Worm (Caenorhabditis elegans): ENCODE data around the gene dnc-2.

dnc-2 gene

ce11 chrIII:5943368-5944180, 18.0 kb upstream of the dnc-2 start (continued):
- TF ChIP-seq atf-7 (tag; optimal IDR thresholded peaks at IDR 0.05) = peak; percentile 81
- TF ChIP-seq akir-1 (GFP tag; optimal IDR thresholded peaks at IDR 0.05) = no peak
- peak; percentile 96 for TF ChIP-seq repo-1 (tag; optimal IDR thresholded peaks at IDR 0.05)
- TF ChIP-seq T26A5.8 (tag; optimal IDR thresholded peaks at IDR 0.05) = peak; percentile 56
- peak; percentile 39 for TF ChIP-seq attf-5 (GFP tag; optimal IDR thresholded peaks at IDR 0.05)
- 0 out of 2 replicates have a peak, but pooled peaks have one; percentile 14 for TF ChIP-seq D2030.7 (GFP tag; IDR thresholded peaks at IDR 0.05)
- no peak for TF ChIP-seq ztf-28 (GFP tag; IDR thresholded peaks at IDR 0.05)
- no peak for TF ChIP-seq nhr-27 (tag; optimal IDR thresholded peaks at IDR 0.05)
- peak; percentile 46 for TF ChIP-seq die-1 (tag; optimal IDR thresholded peaks at IDR 0.05)
- TF ChIP-seq ztf-22 (GFP tag; optimal IDR thresholded peaks at IDR 0.05) = no peak
- TF ChIP-seq Y56A3A.18 (GFP tag; IDR thresholded peaks at IDR 0.05) = peak; percentile 81
- peak; percentile 77 for TF ChIP-seq hsf-1 (GFP tag; IDR thresholded peaks at IDR 0.05)
- TF ChIP-seq lsy-27 (tag; optimal IDR thresholded peaks at IDR 0.05; ENCODE audit: borderline replicate concordance, insufficient read depth) = no peak
- no peak for TF ChIP-seq F10E7.11 (tag; optimal IDR thresholded peaks at IDR 0.05)
- no peak for TF ChIP-seq B0019.2 (GFP tag; conservative IDR thresholded peaks at IDR 0.05)
- no peak; the same call in 1 of the 2 replicates for TF ChIP-seq ceh-100 (GFP tag; IDR thresholded peaks at IDR 0.05)
- TF ChIP-seq madf-10 (tag; optimal IDR thresholded peaks at IDR 0.05) = peak; percentile 82
- peak; percentile 67; the same call in 1 of the 2 replicates for TF ChIP-seq K11D2.4 (GFP tag; IDR thresholded peaks at IDR 0.05)
- no peak for TF ChIP-seq unc-130 (GFP tag; optimal IDR thresholded peaks at IDR 0.05)
- TF ChIP-seq bed-1 (GFP tag; IDR thresholded peaks at IDR 0.05) = no peak
- TF ChIP-seq ztf-25 (GFP tag; IDR thresholded peaks at IDR 0.05) = no peak
- TF ChIP-seq F23B12.7 (tag; optimal IDR thresholded peaks at IDR 0.05; ENCODE audit: insufficient read depth) = peak; percentile 26
- peak; percentile 68 for TF ChIP-seq lin-40 (tag; optimal IDR thresholded peaks at IDR 0.05)
- TF ChIP-seq unc-62 (GFP tag; optimal IDR thresholded peaks at IDR 0.05) = no peak
- peak; percentile 90 for TF ChIP-seq Y53G8AR.9 (GFP tag; conservative IDR thresholded peaks at IDR 0.05)
- TF ChIP-seq F52B5.7 (tag; optimal IDR thresholded peaks at IDR 0.05) = peak; percentile 62
- TF ChIP-seq ztf-18 (tag; optimal IDR thresholded peaks at IDR 0.05) = peak; percentile 11
- peak; percentile 56 for TF ChIP-seq dox-1 (GFP tag; IDR thresholded peaks at IDR 0.05)
- no peak for TF ChIP-seq ztf-6 (GFP tag; IDR thresholded peaks at IDR 0.05)
- TF ChIP-seq F22D6.2 (tag; optimal IDR thresholded peaks at IDR 0.05) = peak; percentile 47
- TF ChIP-seq ccch-3 (GFP tag; optimal IDR thresholded peaks at IDR 0.05) = no peak
- no peak for TF ChIP-seq chd-7 (tag; optimal IDR thresholded peaks at IDR 0.05)
- peak; percentile 21 for TF ChIP-seq ztf-26 (tag; optimal IDR thresholded peaks at IDR 0.05)
- no peak for TF ChIP-seq mes-4 (tag; optimal IDR thresholded peaks at IDR 0.05)
- no peak; the same call in 1 of the 2 replicates for TF ChIP-seq egrh-3 (GFP tag; IDR thresholded peaks at IDR 0.05)
- TF ChIP-seq lir-1 (GFP tag; conservative IDR thresholded peaks at IDR 0.05) = no peak
- TF ChIP-seq ets-4 (GFP tag; optimal IDR thresholded peaks at IDR 0.05) = peak; percentile 5
- peak; percentile 50; the same call in 1 of the 2 replicates for TF ChIP-seq C06A6.2 (GFP tag; conservative IDR thresholded peaks at IDR 0.05)
- TF ChIP-seq tbp1 (GFP tag; optimal IDR thresholded peaks at IDR 0.05) = peak; percentile 62
- TF ChIP-seq snpc-3.4 (tag; optimal IDR thresholded peaks at IDR 0.05) = peak; percentile 72
- TF ChIP-seq Y67H2A.10 (GFP tag; conservative IDR thresholded peaks at IDR 0.05) = no peak
- TF ChIP-seq B0336.3 (GFP tag; IDR thresholded peaks at IDR 0.05) = peak; percentile 93
- TF ChIP-seq B0261.1 (tag; optimal IDR thresholded peaks at IDR 0.05) = no peak
- TF ChIP-seq mcd-1 (GFP tag; IDR thresholded peaks at IDR 0.05) = peak; percentile 56
- TF ChIP-seq hrde-1 (tag; optimal IDR thresholded peaks at IDR 0.05; ENCODE audit: borderline replicate concordance) = peak; percentile 89
- TF ChIP-seq pbrm-1 (GFP tag; IDR thresholded peaks at IDR 0.05) = peak; percentile 15
- 0 out of 2 replicates have a peak, but pooled peaks have one; percentile 2 for TF ChIP-seq nfya-2 (GFP tag; IDR thresholded peaks at IDR 0.05)

Measured in whole organism, young adult.